Worm (Caenorhabditis elegans) whole organism, L1 larva: ENCODE data around the gene F09E5.16.

Source experiments
- C04F5.9 ChIP-seq: sonication (generic microtip); optimal IDR thresholded peaks from 2 replicates; lab custom pipeline; 2016; ENCODE audit warnings: missing genetic modification characterization, missing compliant biosample characterization
- F16B12.6 ChIP-seq: fragments of 150-350 bp; optimal IDR thresholded peaks from 2 replicates; lab custom pipeline; 2014; ENCODE audit warnings: missing biosample characterization, missing genetic modification characterization
- aha-1 ChIP-seq: fragments of 150-350 bp; optimal IDR thresholded peaks from 2 replicates; lab custom pipeline; 2014; ENCODE audit warnings: missing biosample characterization, missing genetic modification characterization
- alr-1 ChIP-seq: fragments of 200-800 bp; sonication (Bioruptor generic); optimal IDR thresholded peaks from 2 replicates; lab custom pipeline; 2018; ENCODE audit warnings: borderline replicate concordance, mild to moderate bottlenecking, missing genetic modification characterization, missing compliant biosample characterization
- aly-2 ChIP-seq: fragments of 150-350 bp; optimal IDR thresholded peaks from 2 replicates; lab custom pipeline; 2014; ENCODE audit warnings: missing biosample characterization, missing genetic modification characterization
- ama-1 ChIP-seq: fragments of 150-350 bp; optimal IDR thresholded peaks from 2 replicates; lab custom pipeline; 2014
- blmp-1 ChIP-seq: fragments of 150-350 bp; optimal IDR thresholded peaks from 2 replicates; lab custom pipeline; 2014; ENCODE audit warnings: missing biosample characterization, missing genetic modification characterization
- ceh-63 ChIP-seq: fragments of 200-800 bp; sonication (Bioruptor generic); optimal IDR thresholded peaks from 2 replicates; lab custom pipeline; 2018; ENCODE audit warnings: mild to moderate bottlenecking, missing genetic modification characterization, missing compliant biosample characterization
- ceh-8 ChIP-seq: fragments of 200-800 bp; sonication (Bioruptor generic); optimal IDR thresholded peaks from 2 replicates; lab custom pipeline; 2018; ENCODE audit warnings: mild to moderate bottlenecking, missing genetic modification characterization, moderate library complexity, missing compliant biosample characterization
- ceh-90 ChIP-seq: sonication (generic microtip); optimal IDR thresholded peaks from 2 replicates; lab custom pipeline; 2016; ENCODE audit warnings: missing genetic modification characterization, missing compliant biosample characterization
- ces-1 ChIP-seq: fragments of 150-350 bp; optimal IDR thresholded peaks from 2 replicates; lab custom pipeline; 2014; ENCODE audit warnings: missing biosample characterization, missing genetic modification reagents, missing genetic modification characterization
- dsc-1 ChIP-seq: sonication (generic microtip); optimal IDR thresholded peaks from 2 replicates; lab custom pipeline; 2016; ENCODE audit warnings: mild to moderate bottlenecking, missing genetic modification characterization, missing compliant biosample characterization
- efl-3 ChIP-seq: fragments of 200-800 bp; sonication (Bioruptor generic); optimal IDR thresholded peaks from 2 replicates; lab custom pipeline; 2018; ENCODE audit warnings: mild to moderate bottlenecking, missing genetic modification characterization, missing compliant biosample characterization
- elt-2 ChIP-seq: sonication (generic microtip); optimal IDR thresholded peaks from 2 replicates; lab custom pipeline; 2016; ENCODE audit warnings: missing genetic modification characterization, mild to moderate bottlenecking, inconsistent platforms, missing compliant biosample characterization, missing genetic modification reagents
- fkh-10 ChIP-seq: sonication (generic microtip); optimal IDR thresholded peaks from 2 replicates; lab custom pipeline; 2017; ENCODE audit warnings: missing biosample characterization, missing genetic modification reagents, missing genetic modification characterization
- fkh-8 ChIP-seq: sonication (generic microtip); optimal IDR thresholded peaks from 2 replicates; lab custom pipeline; 2016; ENCODE audit warnings: mild to moderate bottlenecking, missing genetic modification characterization, missing compliant biosample characterization
- fos-1 ChIP-seq: fragments of 150-350 bp; optimal IDR thresholded peaks from 2 replicates; lab custom pipeline; 2014; ENCODE audit warnings: missing biosample characterization, missing genetic modification characterization
- hlh-17 ChIP-seq: fragments of 200-800 bp; sonication (Bioruptor generic); optimal IDR thresholded peaks from 2 replicates; lab custom pipeline; 2018; ENCODE audit warnings: missing genetic modification characterization, mild to moderate bottlenecking, missing compliant biosample characterization, moderate library complexity, borderline replicate concordance
- hpl-2 ChIP-seq: fragments of 150-350 bp; optimal IDR thresholded peaks from 2 replicates; lab custom pipeline; 2014; ENCODE audit warnings: missing biosample characterization, missing genetic modification reagents, missing genetic modification characterization
- irx-1 ChIP-seq: sonication (generic microtip); optimal IDR thresholded peaks from 2 replicates; lab custom pipeline; 2016; ENCODE audit warnings: missing genetic modification characterization, missing compliant biosample characterization
- jun-1 ChIP-seq: fragments of 150-350 bp; optimal IDR thresholded peaks from 2 replicates; lab custom pipeline; 2014; ENCODE audit warnings: missing biosample characterization, missing genetic modification reagents, missing genetic modification characterization
- lin-13 ChIP-seq: fragments of 150-350 bp; optimal IDR thresholded peaks from 2 replicates; lab custom pipeline; 2014; ENCODE audit warnings: missing biosample characterization, missing genetic modification reagents, missing genetic modification characterization
- lin-15B ChIP-seq: fragments of 150-350 bp; sonication (generic microtip); optimal IDR thresholded peaks from 3 replicates; lab custom pipeline; 2014; ENCODE audit warnings: missing biosample characterization, missing genetic modification characterization
- lin-39 ChIP-seq: fragments of 150-350 bp; optimal IDR thresholded peaks from 2 replicates; lab custom pipeline; 2014; ENCODE audit warnings: missing biosample characterization, missing genetic modification reagents, missing genetic modification characterization
- lir-3 ChIP-seq: sonication (generic microtip); optimal IDR thresholded peaks from 2 replicates; lab custom pipeline; 2016; ENCODE audit warnings: mild to moderate bottlenecking, missing genetic modification characterization, moderate library complexity, missing compliant biosample characterization; ENCODE audit not compliant: poor library complexity
- lsy-2 ChIP-seq, 2 experiments: fragments of 150-350 bp; optimal IDR thresholded peaks; 2 replicates each; lab custom pipeline; 2014; ENCODE audit warnings: missing biosample characterization in 2 of 2, missing genetic modification characterization in 2 of 2
- mab-9 ChIP-seq: fragments of 200-800 bp; sonication (Bioruptor generic); IDR thresholded peaks from 2 replicates; pipeline ENCODE4 v1.3.6; 2022; ENCODE audit warnings: missing genetic modification reagents, missing genetic modification characterization, missing compliant biosample characterization
- mdl-1 ChIP-seq, 2 experiments: fragments of 150-350 bp; optimal IDR thresholded peaks; 2 replicates each; lab custom pipeline; 2014 to 2017; ENCODE audit warnings: missing biosample characterization in 2 of 2, missing genetic modification characterization in 2 of 2, inconsistent platforms in 1 of 2
- mep-1 ChIP-seq: fragments of 150-350 bp; optimal IDR thresholded peaks from 2 replicates; lab custom pipeline; 2014; ENCODE audit warnings: missing biosample characterization, missing genetic modification characterization
- nhr-11 ChIP-seq: fragments of 150-350 bp; optimal IDR thresholded peaks from 2 replicates; lab custom pipeline; 2014; ENCODE audit warnings: missing biosample characterization, missing genetic modification characterization
- nhr-12 ChIP-seq: sonication (generic microtip); optimal IDR thresholded peaks from 2 replicates; lab custom pipeline; 2017; ENCODE audit warnings: missing biosample characterization, missing genetic modification characterization
- nhr-19 ChIP-seq: fragments of 200-800 bp; sonication (Bioruptor generic); conservative IDR thresholded peaks from 2 replicates; pipeline ENCODE4 v1.3.6; 2022; ENCODE audit warnings: missing genetic modification characterization, missing compliant biosample characterization
- nhr-20 ChIP-seq: sonication (generic microtip); optimal IDR thresholded peaks from 2 replicates; lab custom pipeline; 2016; ENCODE audit warnings: mild to moderate bottlenecking, missing genetic modification characterization, missing compliant biosample characterization
- nhr-28 ChIP-seq: fragments of 150-350 bp; optimal IDR thresholded peaks from 2 replicates; lab custom pipeline; 2014; ENCODE audit warnings: missing biosample characterization, missing genetic modification characterization
- nhr-47 ChIP-seq: sonication (generic microtip); optimal IDR thresholded peaks from 2 replicates; lab custom pipeline; 2016; ENCODE audit warnings: mild to moderate bottlenecking, missing genetic modification characterization, moderate library complexity, missing compliant biosample characterization
- nhr-76 ChIP-seq: sonication (generic microtip); optimal IDR thresholded peaks from 2 replicates; lab custom pipeline; 2017; ENCODE audit warnings: missing biosample characterization, missing genetic modification characterization
- nhr-77 ChIP-seq: fragments of 150-350 bp; optimal IDR thresholded peaks from 2 replicates; lab custom pipeline; 2014; ENCODE audit warnings: missing biosample characterization, missing genetic modification characterization
- pax-3 ChIP-seq: fragments of 200-800 bp; sonication (Bioruptor generic); optimal IDR thresholded peaks from 2 replicates; lab custom pipeline; 2018; ENCODE audit warnings: mild to moderate bottlenecking, missing genetic modification characterization, moderate library complexity, missing compliant biosample characterization
- pqm-1 ChIP-seq: sonication (generic microtip); optimal IDR thresholded peaks from 3 replicates; lab custom pipeline; 2017; ENCODE audit warnings: missing biosample characterization, missing genetic modification characterization
- skn-1 ChIP-seq: fragments of 150-350 bp; optimal IDR thresholded peaks from 2 replicates; lab custom pipeline; 2014; ENCODE audit warnings: missing biosample characterization, missing genetic modification characterization
- snpc-4 ChIP-seq: fragments of 150-350 bp; optimal IDR thresholded peaks from 2 replicates; lab custom pipeline; 2014; ENCODE audit warnings: missing biosample characterization, missing genetic modification characterization
- snu-23 ChIP-seq: sonication (generic microtip); optimal IDR thresholded peaks from 2 replicates; lab custom pipeline; 2016; ENCODE audit warnings: missing genetic modification characterization, missing compliant biosample characterization
- sox-4 ChIP-seq: sonication (generic microtip); optimal IDR thresholded peaks from 2 replicates; lab custom pipeline; 2016; ENCODE audit warnings: missing genetic modification characterization, missing compliant biosample characterization
- sup-37 ChIP-seq: fragments of 200-800 bp; sonication (Bioruptor generic); optimal IDR thresholded peaks from 2 replicates; lab custom pipeline; 2018; ENCODE audit warnings: mild to moderate bottlenecking, missing genetic modification characterization, missing compliant biosample characterization
- swsn-7 ChIP-seq: sonication (generic microtip); optimal IDR thresholded peaks from 2 replicates; lab custom pipeline; 2016; ENCODE audit warnings: missing genetic modification characterization, missing compliant biosample characterization
- tbx-2 ChIP-seq: sonication (generic microtip); optimal IDR thresholded peaks from 2 replicates; lab custom pipeline; 2016; ENCODE audit warnings: missing genetic modification characterization, missing compliant biosample characterization
- tlp-1 ChIP-seq: fragments of 150-350 bp; optimal IDR thresholded peaks from 2 replicates; lab custom pipeline; 2014; ENCODE audit warnings: missing biosample characterization, missing genetic modification characterization
- unc-30 ChIP-seq: sonication (generic microtip); optimal IDR thresholded peaks from 2 replicates; lab custom pipeline; 2017; ENCODE audit warnings: missing biosample characterization, missing genetic modification characterization
- unc-86 ChIP-seq: sonication (generic microtip); optimal IDR thresholded peaks from 2 replicates; lab custom pipeline; 2016; ENCODE audit warnings: missing genetic modification characterization, missing compliant biosample characterization
- unc-98 ChIP-seq: fragments of 200-800 bp; sonication (Bioruptor generic); IDR thresholded peaks from 2 replicates; pipeline ENCODE4 v1.3.6; 2022; ENCODE audit warnings: missing genetic modification characterization, missing compliant biosample characterization
- xbp-1 ChIP-seq: sonication (generic microtip); optimal IDR thresholded peaks from 2 replicates; lab custom pipeline; 2016; ENCODE audit warnings: missing genetic modification characterization, missing compliant biosample characterization
- zag-1 ChIP-seq: fragments of 150-350 bp; optimal IDR thresholded peaks from 2 replicates; lab custom pipeline; 2014; ENCODE audit warnings: missing biosample characterization, missing genetic modification characterization
- ztf-11 ChIP-seq, 2 experiments: sonication (generic microtip); optimal IDR thresholded peaks; 2 replicates each; lab custom pipeline; 2016 to 2017; ENCODE audit warnings: missing genetic modification characterization in 2 of 2, missing biosample characterization in 1 of 2, missing compliant biosample characterization in 1 of 2
- ztf-4 ChIP-seq: fragments of 150-350 bp; optimal IDR thresholded peaks from 2 replicates; lab custom pipeline; 2014; ENCODE audit warnings: missing biosample characterization, missing genetic modification characterization

F09E5.16 gene

ce11 chrII:5320205-5320951, 45.2 kb downstream of the F09E5.16 start (continued):
- no peak for TF ChIP-seq F16B12.6
- no peak for TF ChIP-seq lin-39 (tag; lab: Kevin White, UChicago)
- no peak for TF ChIP-seq pqm-1
- no peak for TF ChIP-seq sup-37 (GFP tag; lab: Kevin White, UChicago)
- no peak for TF ChIP-seq efl-3 (GFP tag; lab: Kevin White, UChicago)
- no peak for TF ChIP-seq pax-3
- peak; percentile 51 for TF ChIP-seq mep-1
- TF ChIP-seq dsc-1 (tag; lab: Kevin White, UChicago) = peak; percentile 69
- no peak for TF ChIP-seq unc-30 (tag; lab: Kevin White, UChicago)
- no peak for TF ChIP-seq aly-2 (tag; lab: Kevin White, UChicago)
- no peak for TF ChIP-seq hpl-2 (GFP tag; lab: Kevin White, UChicago)
- no peak for TF ChIP-seq unc-86 (tag; lab: Kevin White, UChicago)
- no peak for TF ChIP-seq irx-1 (tag; lab: Kevin White, UChicago)
- TF ChIP-seq alr-1 (tag; lab: Kevin White, UChicago) = no peak
- TF ChIP-seq lir-3 (tag; lab: Kevin White, UChicago) = no peak
- TF ChIP-seq tlp-1 = no peak
- no peak for TF ChIP-seq aha-1
- TF ChIP-seq fkh-8 = no peak
- TF ChIP-seq lin-15B = no peak
- peak in 1 of 2 experiments; percentile 44 for TF ChIP-seq lsy-2 (tag; optimal IDR thresholded peaks at IDR 0.05; lab: Kevin White, UChicago)
- TF ChIP-seq ztf-11 (tag; optimal IDR thresholded peaks at IDR 0.05; lab: Kevin White, UChicago) = no peak
- peak; percentile 32 for TF ChIP-seq blmp-1 (tag; lab: Kevin White, UChicago)
- peak; percentile 7 for TF ChIP-seq swsn-7 (tag; lab: Kevin White, UChicago)
- no peak for TF ChIP-seq ztf-4 (tag; lab: Kevin White, UChicago)
- no peak for TF ChIP-seq nhr-11 (tag; lab: Kevin White, UChicago)
- TF ChIP-seq nhr-47 (tag; lab: Kevin White, UChicago) = no peak
- TF ChIP-seq unc-98 (GFP tag; lab: Robert Waterston, UW) = no peak
- TF ChIP-seq zag-1 (tag; lab: Kevin White, UChicago) = no peak
- TF ChIP-seq sox-4 (tag; lab: Kevin White, UChicago) = no peak
- TF ChIP-seq ceh-90 (tag; lab: Kevin White, UChicago) = no peak
- peak; percentile 2 for TF ChIP-seq snpc-4 (tag; lab: Kevin White, UChicago)
- TF ChIP-seq nhr-19 (GFP tag; lab: Robert Waterston, UW) = no peak
- no peak for TF ChIP-seq xbp-1 (tag; lab: Kevin White, UChicago)
- TF ChIP-seq C04F5.9 = no peak
- no peak for TF ChIP-seq jun-1 (tag; lab: Kevin White, UChicago)
- peak; percentile 47 for TF ChIP-seq nhr-20
- TF ChIP-seq skn-1 (tag; lab: Kevin White, UChicago) = no peak
- TF ChIP-seq ces-1 (GFP tag; lab: Kevin White, UChicago) = no peak
- TF ChIP-seq nhr-77 = peak; percentile 93
- no peak for TF ChIP-seq nhr-28 (tag; lab: Kevin White, UChicago)
- TF ChIP-seq elt-2 (tag; lab: Kevin White, UChicago) = peak; percentile 58
- no peak for TF ChIP-seq nhr-12 (tag; lab: Kevin White, UChicago)
- no peak for TF ChIP-seq lin-13 (GFP tag; lab: Kevin White, UChicago)
- TF ChIP-seq ama-1 = no peak
- TF ChIP-seq ceh-63 (GFP tag; lab: Kevin White, UChicago) = no peak
- TF ChIP-seq fkh-10 (GFP tag; lab: Kevin White, UChicago) = no peak
- TF ChIP-seq mdl-1 (tag; optimal IDR thresholded peaks at IDR 0.05; lab: Kevin White, UChicago) = no peak
- no peak for TF ChIP-seq hlh-17
- no peak for TF ChIP-seq fos-1
- TF ChIP-seq nhr-76 = no peak
- TF ChIP-seq ceh-8 = peak; percentile 4
- TF ChIP-seq tbx-2 (tag; lab: Kevin White, UChicago) = no peak
- TF ChIP-seq snu-23 = peak; percentile 63
- TF ChIP-seq mab-9 = no peak
